Fruit fly (Drosophila melanogaster) whole organism, embryonic: ENCODE data around the gene CG15461.
A peak's percentile ranks its signal among the peaks of the same experiment; 100 is the strongest.

ENCODE experiments used
- Atf6 ChIP-seq: fragments of 200-800 bp; sonication (Bioruptor generic); IDR thresholded peaks from 2 replicates; pipeline ENCODE4 v1.3.6; 2022; ENCODE audit warnings: missing biosample characterization, missing genetic modification characterization
- BEAF-32 ChIP-seq: fragments of 200-800 bp; sonication (Bioruptor generic); optimal IDR thresholded peaks from 3 replicates; lab custom pipeline; 2017; ENCODE audit warnings: missing biosample characterization, missing genetic modification characterization, mild to moderate bottlenecking, moderate library complexity, missing genetic modification reagents
- C15 ChIP-seq: fragments of 200-800 bp; sonication (Bioruptor generic); IDR thresholded peaks from 3 replicates; pipeline ENCODE4 v1.3.6; 2022; ENCODE audit warnings: missing biosample characterization, missing genetic modification characterization
- CG11085 ChIP-seq: fragments of 200-800 bp; sonication (Bioruptor generic); IDR thresholded peaks from 2 replicates; pipeline ENCODE4 v1.3.6; 2022; ENCODE audit warnings: missing biosample characterization, missing genetic modification characterization
- CG12744 ChIP-seq: fragments of 200-800 bp; sonication (Bioruptor generic); optimal IDR thresholded peaks from 2 replicates; lab custom pipeline; 2016; ENCODE audit warnings: missing biosample characterization, missing genetic modification characterization
- CG15011 ChIP-seq: fragments of 200-800 bp; sonication (Bioruptor generic); optimal IDR thresholded peaks from 3 replicates; lab custom pipeline; 2018; ENCODE audit warnings: missing biosample characterization, mild to moderate bottlenecking, missing genetic modification characterization
- CG16779 ChIP-seq: fragments of 200-800 bp; sonication (Bioruptor generic); IDR thresholded peaks from 2 replicates; pipeline ENCODE4 v1.3.6; 2022; ENCODE audit warnings: missing biosample characterization, missing genetic modification characterization
- CG1792 ChIP-seq: fragments of 200-800 bp; sonication (Bioruptor generic); optimal IDR thresholded peaks from 2 replicates; lab custom pipeline; 2016; ENCODE audit warnings: missing biosample characterization, missing genetic modification characterization
- CG2875 ChIP-seq: fragments of 200-800 bp; sonication (Bioruptor generic); optimal IDR thresholded peaks from 2 replicates; lab custom pipeline; 2017; ENCODE audit warnings: missing biosample characterization, mild to moderate bottlenecking, missing genetic modification characterization, missing genetic modification reagents
- CG30431 ChIP-seq: fragments of 200-800 bp; sonication (Bioruptor generic); optimal IDR thresholded peaks from 2 replicates; lab custom pipeline; 2017; ENCODE audit warnings: missing biosample characterization, missing genetic modification characterization
- CG31388 ChIP-seq: fragments of 200-800 bp; sonication (Bioruptor generic); optimal IDR thresholded peaks from 2 replicates; lab custom pipeline; 2016; ENCODE audit warnings: missing biosample characterization, missing genetic modification characterization
- CG32532 ChIP-seq: fragments of 200-800 bp; sonication (Bioruptor generic); IDR thresholded peaks from 2 replicates; pipeline ENCODE4 v1.3.6; 2022; ENCODE audit warnings: missing biosample characterization, missing genetic modification characterization
- CG4282 ChIP-seq: fragments of 200-800 bp; sonication (Bioruptor generic); optimal IDR thresholded peaks from 2 replicates; lab custom pipeline; 2016; ENCODE audit warnings: missing biosample characterization, missing genetic modification characterization
- CG4424 ChIP-seq: fragments of 200-800 bp; sonication (Bioruptor generic); optimal IDR thresholded peaks from 3 replicates; lab custom pipeline; 2016; ENCODE audit warnings: missing biosample characterization, missing genetic modification characterization
- CG4730 ChIP-seq: fragments of 200-800 bp; sonication (Bioruptor generic); IDR thresholded peaks from 2 replicates; pipeline ENCODE4 v1.3.6; 2022; ENCODE audit warnings: missing biosample characterization, missing genetic modification characterization
- CG4820 ChIP-seq: fragments of 200-800 bp; sonication (Bioruptor generic); optimal IDR thresholded peaks from 3 replicates; lab custom pipeline; 2016; ENCODE audit warnings: missing biosample characterization, missing genetic modification characterization
- CG6689 ChIP-seq: fragments of 200-800 bp; sonication (Bioruptor generic); IDR thresholded peaks from 2 replicates; pipeline ENCODE4 v1.3.6; 2022; ENCODE audit warnings: missing biosample characterization, missing genetic modification characterization
- CG7556 ChIP-seq: fragments of 200-800 bp; sonication (Bioruptor generic); optimal IDR thresholded peaks from 2 replicates; lab custom pipeline; 2017; ENCODE audit warnings: missing biosample characterization, mild to moderate bottlenecking, missing genetic modification characterization
- CG9932 ChIP-seq: fragments of 200-800 bp; sonication (Bioruptor generic); IDR thresholded peaks from 2 replicates; pipeline ENCODE4 v1.3.6; 2022; ENCODE audit warnings: missing biosample characterization, missing genetic modification characterization
- Dip2 ChIP-seq: fragments of 200-800 bp; sonication (Bioruptor generic); IDR thresholded peaks from 2 replicates; pipeline ENCODE4 v1.3.6; 2022; ENCODE audit warnings: missing biosample characterization, missing genetic modification characterization
- ERR ChIP-seq: fragments of 200-800 bp; sonication (Bioruptor generic); optimal IDR thresholded peaks from 2 replicates; lab custom pipeline; 2016; ENCODE audit warnings: missing biosample characterization, missing genetic modification characterization
- Eip74EF ChIP-seq, 2 experiments: fragments of 200-800 bp in 1 of 2; fragments of >200 bp in 1 of 2; sonication (Bioruptor generic) in 1 of 2; optimal IDR thresholded peaks; 2 replicates each; lab custom pipeline; 2017 to 2019; ENCODE audit warnings: missing biosample characterization in 2 of 2, missing genetic modification characterization in 2 of 2, mild to moderate bottlenecking in 1 of 2, moderate library complexity in 1 of 2
- Ets65A ChIP-seq: fragments of 200-800 bp; sonication (Bioruptor generic); peaks from one replicate; lab custom pipeline; 2016; ENCODE audit warnings: missing biosample characterization, missing genetic modification characterization
- Gsc ChIP-seq: fragments of 200-800 bp; sonication (Bioruptor generic); IDR thresholded peaks from 2 replicates; pipeline ENCODE4 v1.3.6; 2022; ENCODE audit warnings: missing biosample characterization, missing genetic modification characterization
- Gug ChIP-seq: fragments of 200-800 bp; sonication (Bioruptor generic); IDR thresholded peaks from 4 replicates; pipeline ENCODE4 v1.3.6; 2022; ENCODE audit warnings: missing biosample characterization, missing genetic modification characterization
- NK7.1 ChIP-seq: fragments of 200-800 bp; sonication (Bioruptor generic); optimal IDR thresholded peaks from 3 replicates; lab custom pipeline; 2016; ENCODE audit warnings: missing biosample characterization, missing genetic modification characterization
- Pdp1 ChIP-seq, 2 experiments: fragments of 200-800 bp; sonication (Bioruptor generic); optimal IDR thresholded peaks; 3 replicates each; lab custom pipeline; 2016; ENCODE audit warnings: missing biosample characterization in 2 of 2, missing genetic modification characterization in 2 of 2, mild to moderate bottlenecking in 1 of 2, moderate library complexity in 1 of 2
- Sry-β ChIP-seq: fragments of 200-800 bp; sonication (Bioruptor generic); optimal IDR thresholded peaks from 2 replicates; lab custom pipeline; 2018; ENCODE audit warnings: missing biosample characterization, mild to moderate bottlenecking, missing genetic modification characterization, moderate library complexity
- Sry-δ ChIP-seq: fragments of 200-800 bp; sonication (Bioruptor generic); optimal IDR thresholded peaks from 2 replicates; lab custom pipeline; 2016; ENCODE audit warnings: missing biosample characterization, missing genetic modification characterization
- ab ChIP-seq: fragments of 200-800 bp; sonication (Bioruptor generic); optimal IDR thresholded peaks from 2 replicates; lab custom pipeline; 2016; ENCODE audit warnings: missing biosample characterization, missing genetic modification characterization
- ara ChIP-seq: fragments of 200-800 bp; sonication (Bioruptor generic); IDR thresholded peaks from 2 replicates; pipeline ENCODE4 v1.3.6; 2022; ENCODE audit warnings: missing biosample characterization, missing genetic modification characterization
- bab2 ChIP-seq: fragments of 200-800 bp; sonication (Bioruptor generic); optimal IDR thresholded peaks from 2 replicates; lab custom pipeline; 2016; ENCODE audit warnings: missing biosample characterization, missing genetic modification characterization
- bsh ChIP-seq, 2 experiments: fragments of 200-800 bp; sonication (Bioruptor generic); optimal IDR thresholded peaks; 2 replicates each; lab custom pipeline; 2017 to 2018; ENCODE audit warnings: mild to moderate bottlenecking in 2 of 2, missing biosample characterization in 2 of 2, missing genetic modification characterization in 2 of 2, moderate library complexity in 1 of 2
- cas ChIP-seq: fragments of 200-800 bp; sonication (Bioruptor generic); IDR thresholded peaks from 2 replicates; pipeline ENCODE4 v1.3.6; 2022; ENCODE audit warnings: missing biosample characterization, missing genetic modification characterization
- ftz-f1 ChIP-seq: fragments of 200-800 bp; sonication (Bioruptor generic); optimal IDR thresholded peaks from 2 replicates; lab custom pipeline; 2016; ENCODE audit warnings: missing biosample characterization, missing genetic modification characterization
- gcm2 ChIP-seq: fragments of 200-800 bp; sonication (Bioruptor generic); optimal IDR thresholded peaks from 2 replicates; lab custom pipeline; 2016; ENCODE audit warnings: missing biosample characterization, missing genetic modification characterization
- grau ChIP-seq: fragments of 200-800 bp; optimal IDR thresholded peaks from 3 replicates; lab custom pipeline; 2019; ENCODE audit warnings: missing biosample characterization, mild to moderate bottlenecking, missing genetic modification characterization, moderate library complexity
- gsb ChIP-seq: fragments of 200-800 bp; sonication (Bioruptor generic); IDR thresholded peaks from 2 replicates; pipeline ENCODE4 v1.3.6; 2022; ENCODE audit warnings: missing biosample characterization, missing genetic modification characterization
- lbe ChIP-seq: fragments of 200-800 bp; sonication (Bioruptor generic); optimal IDR thresholded peaks from 2 replicates; lab custom pipeline; 2016; ENCODE audit warnings: missing biosample characterization, mild to moderate bottlenecking, missing genetic modification characterization
- slbo ChIP-seq: fragments of 200-800 bp; sonication (Bioruptor generic); IDR thresholded peaks from 2 replicates; pipeline ENCODE4 v1.3.6; 2022; ENCODE audit warnings: missing biosample characterization, missing genetic modification characterization
- so ChIP-seq: fragments of 200-800 bp; sonication (Bioruptor generic); IDR thresholded peaks from 3 replicates; pipeline ENCODE4 v1.3.6; 2022; ENCODE audit warnings: missing biosample characterization, missing genetic modification characterization
- sug ChIP-seq: fragments of 200-800 bp; optimal IDR thresholded peaks from 2 replicates; lab custom pipeline; 2019; ENCODE audit warnings: missing biosample characterization, mild to moderate bottlenecking, missing genetic modification characterization, moderate library complexity
- wek ChIP-seq: fragments of 200-800 bp; sonication (Bioruptor generic); optimal IDR thresholded peaks from 3 replicates; lab custom pipeline; 2018; ENCODE audit warnings: missing biosample characterization, mild to moderate bottlenecking, missing genetic modification characterization, moderate library complexity
- z ChIP-seq: fragments of 200-800 bp; sonication (Bioruptor generic); IDR thresholded peaks from 3 replicates; pipeline ENCODE4 v1.3.6; 2022; ENCODE audit warnings: missing biosample characterization, missing genetic modification characterization

Gene CG15461

DNA sequence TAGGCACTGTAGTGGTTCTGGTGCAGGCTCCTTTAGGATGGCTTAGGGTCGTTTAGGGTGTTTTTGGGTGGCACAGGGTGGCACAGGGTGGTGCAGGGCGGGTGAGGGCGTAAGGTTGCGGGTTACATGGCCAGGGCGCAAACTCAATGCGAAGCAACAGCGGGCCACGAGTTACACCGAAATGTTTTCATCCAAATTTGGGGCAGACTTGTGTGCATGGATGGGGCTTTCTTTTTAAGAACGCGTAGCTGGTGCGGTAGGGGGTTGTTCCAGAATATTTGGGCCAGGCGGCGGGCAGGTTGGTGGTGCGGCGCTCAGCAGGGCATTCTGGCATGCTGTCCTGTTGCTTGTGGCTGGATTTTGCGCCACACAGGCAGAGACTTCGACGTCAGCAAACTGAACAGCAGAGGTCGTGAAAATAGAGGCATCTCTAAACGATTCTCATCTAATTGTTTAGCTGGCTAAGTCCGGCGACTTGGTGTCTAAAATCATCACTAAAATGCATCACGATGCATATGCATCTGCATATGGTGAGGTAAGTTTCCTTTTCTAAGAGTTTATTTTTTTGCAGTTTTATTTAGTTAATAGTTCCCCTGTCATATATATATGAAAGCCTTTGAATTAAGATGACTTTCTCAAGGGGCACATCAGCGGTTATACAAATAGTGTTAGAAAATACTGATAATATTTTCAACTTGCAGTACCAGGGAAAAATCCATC, 38.0 kb upstream of the CG15461 start (continued):
- TF ChIP-seq Dip2 (no peak), Atf6 (GFP tag; lab: Robert Waterston, UW) (no peak), NK7.1 (no peak), gsb (GFP tag; lab: Robert Waterston, UW) (no peak), ara (GFP tag; lab: Robert Waterston, UW) (no peak), CG9932 (no peak), bab2 (GFP tag; lab: Kevin White, UChicago) (no peak), C15 (GFP tag; lab: Robert Waterston, UW) (no peak), BEAF-32 (GFP tag; lab: Kevin White, UChicago) (no peak), CG1792 (no peak), CG31388 (GFP tag; lab: Kevin White, UChicago) (no peak), CG4820 (GFP tag; lab: Kevin White, UChicago) (no peak), ftz-f1 (GFP tag; lab: Kevin White, UChicago) (no peak), z (GFP tag; lab: Robert Waterston, UW) (no peak), ab (GFP tag; lab: Kevin White, UChicago) (no peak), Pdp1 (GFP tag; optimal IDR thresholded peaks at IDR 0.05; lab: Kevin White, UChicago) (no peak), Eip74EF (GFP tag; optimal IDR thresholded peaks at IDR 0.05; lab: Kevin White, UChicago) (no peak), Sry-δ (GFP tag; lab: Kevin White, UChicago) (no peak), CG30431 (GFP tag; lab: Kevin White, UChicago) (no peak), Gsc (GFP tag; lab: Robert Waterston, UW) (no peak), CG4424 (GFP tag; lab: Kevin White, UChicago) (no peak), CG4730 (GFP tag; lab: Robert Waterston, UW) (no peak), CG2875 (GFP tag; lab: Kevin White, UChicago) (no peak), grau (tag; lab: Kevin White, UChicago) (peak; percentile 31), CG11085 (GFP tag; lab: Robert Waterston, UW) (no peak), ERR (GFP tag; lab: Kevin White, UChicago) (no peak), CG15011 (GFP tag; lab: Kevin White, UChicago) (no peak), CG16779 (GFP tag; lab: Robert Waterston, UW) (no peak), CG12744 (GFP tag; lab: Kevin White, UChicago) (no peak), gcm2 (GFP tag; lab: Kevin White, UChicago) (no peak), Gug (GFP tag; lab: Robert Waterston, UW) (no peak), wek (GFP tag; lab: Kevin White, UChicago) (no peak), CG6689 (GFP tag; lab: Robert Waterston, UW) (no peak), CG7556 (peak; percentile 52), lbe (GFP tag; lab: Kevin White, UChicago) (no peak), CG4282 (GFP tag; lab: Kevin White, UChicago) (no peak), Sry-β (GFP tag; lab: Kevin White, UChicago) (no peak), bsh (GFP tag; optimal IDR thresholded peaks at IDR 0.05; lab: Kevin White, UChicago) (no peak), CG32532 (GFP tag; lab: Robert Waterston, UW) (no peak), Ets65A (GFP tag; lab: Kevin White, UChicago) (no peak), slbo (0 out of 2 replicates have a peak, but pooled peaks have one; percentile 11), cas (GFP tag; lab: Robert Waterston, UW) (no peak), so (GFP tag; lab: Robert Waterston, UW) (no peak), sug (tag; lab: Kevin White, UChicago) (no peak)
